Fruit fly (Drosophila melanogaster) whole organism, embryonic: ENCODE data around the gene mRpL51.
A peak's percentile ranks its signal among the peaks of the same experiment; 100 is the strongest.

Experiments used
- Adf1 ChIP-seq: fragments of 200-800 bp; sonication (Bioruptor generic); IDR thresholded peaks from 2 replicates; pipeline ENCODE4 v1.3.6; 2022; ENCODE audit warnings: missing biosample characterization, missing genetic modification characterization
- CG10147 ChIP-seq: fragments of 200-800 bp; sonication (Bioruptor generic); optimal IDR thresholded peaks from 2 replicates; lab custom pipeline; 2019; ENCODE audit warnings: missing biosample characterization, mild to moderate bottlenecking, missing genetic modification characterization, moderate library complexity
- CG10209 ChIP-seq: fragments of 200-800 bp; sonication (Bioruptor generic); optimal IDR thresholded peaks from 3 replicates; lab custom pipeline; 2017; ENCODE audit warnings: missing biosample characterization, mild to moderate bottlenecking, missing genetic modification characterization, missing genetic modification reagents
- CG11247 ChIP-seq: fragments of 200-800 bp; sonication (Bioruptor generic); IDR thresholded peaks from 2 replicates; pipeline ENCODE4 v1.3.6; 2022; ENCODE audit warnings: missing biosample characterization, missing genetic modification characterization
- CG12769 ChIP-seq: fragments of 200-800 bp; sonication (Bioruptor generic); optimal IDR thresholded peaks from 2 replicates; lab custom pipeline; 2019; ENCODE audit warnings: missing biosample characterization, mild to moderate bottlenecking, missing genetic modification characterization, moderate library complexity
- CG13123 ChIP-seq: fragments of 200-800 bp; sonication (Bioruptor generic); optimal IDR thresholded peaks from 2 replicates; lab custom pipeline; 2016; ENCODE audit warnings: missing biosample characterization, missing genetic modification characterization
- CG17912 ChIP-seq: fragments of 200-800 bp; sonication (Bioruptor generic); optimal IDR thresholded peaks from 2 replicates; lab custom pipeline; 2018; ENCODE audit warnings: missing biosample characterization, mild to moderate bottlenecking, missing genetic modification characterization
- CG18599 ChIP-seq: fragments of 200-800 bp; sonication (Bioruptor generic); optimal IDR thresholded peaks from 3 replicates; lab custom pipeline; 2017; ENCODE audit warnings: missing biosample characterization, missing genetic modification characterization, mild to moderate bottlenecking, moderate library complexity, missing genetic modification reagents
- CG32532 ChIP-seq: fragments of 200-800 bp; sonication (Bioruptor generic); IDR thresholded peaks from 2 replicates; pipeline ENCODE4 v1.3.6; 2022; ENCODE audit warnings: missing biosample characterization, missing genetic modification characterization
- CG3838 ChIP-seq: fragments of 200-800 bp; sonication (Bioruptor generic); optimal IDR thresholded peaks from 3 replicates; lab custom pipeline; 2016; ENCODE audit warnings: missing biosample characterization, missing genetic modification characterization
- CG3995 ChIP-seq: fragments of 200-800 bp; sonication (Bioruptor generic); optimal IDR thresholded peaks from 3 replicates; lab custom pipeline; 2016; ENCODE audit warnings: missing biosample characterization, missing genetic modification characterization
- CG4854 ChIP-seq: fragments of 200-800 bp; sonication (Bioruptor generic); optimal IDR thresholded peaks from 2 replicates; lab custom pipeline; 2016; ENCODE audit warnings: missing biosample characterization, missing genetic modification characterization, inconsistent platforms
- CG9876 ChIP-seq: fragments of 200-800 bp; sonication (Bioruptor generic); optimal IDR thresholded peaks from 2 replicates; lab custom pipeline; 2016; ENCODE audit warnings: missing biosample characterization, missing genetic modification characterization
- CrebB ChIP-seq: fragments of 200-800 bp; sonication (Bioruptor generic); optimal IDR thresholded peaks from 3 replicates; lab custom pipeline; 2018; ENCODE audit warnings: missing biosample characterization, mild to moderate bottlenecking, missing genetic modification characterization
- D19A ChIP-seq: fragments of 200-800 bp; optimal IDR thresholded peaks from 3 replicates; lab custom pipeline; 2019; ENCODE audit warnings: missing biosample characterization, mild to moderate bottlenecking, missing genetic modification characterization, moderate library complexity
- Dek ChIP-seq: fragments of 200-800 bp; sonication (Bioruptor generic); optimal IDR thresholded peaks from 3 replicates; lab custom pipeline; 2019; ENCODE audit warnings: missing biosample characterization, mild to moderate bottlenecking, missing genetic modification characterization, moderate library complexity
- Dfd ChIP-seq, 2 experiments: fragments of >200 bp; optimal IDR thresholded peaks; 2 replicates each; lab custom pipeline; 2017; ENCODE audit warnings: missing biosample characterization in 2 of 2, missing genetic modification characterization in 2 of 2
- Doc2 ChIP-seq: fragments of 200-800 bp; sonication (Bioruptor generic); IDR thresholded peaks from 2 replicates; pipeline ENCODE4 v1.3.6; 2022; ENCODE audit warnings: missing biosample characterization, missing genetic modification characterization
- Ets65A ChIP-seq: fragments of 200-800 bp; sonication (Bioruptor generic); peaks from one replicate; lab custom pipeline; 2016; ENCODE audit warnings: missing biosample characterization, missing genetic modification characterization
- Ets97D ChIP-seq: fragments of 200-800 bp; sonication (Bioruptor generic); optimal IDR thresholded peaks from 3 replicates; lab custom pipeline; 2016; ENCODE audit warnings: missing biosample characterization, missing genetic modification characterization
- Hr39 ChIP-seq: fragments of >200 bp; optimal IDR thresholded peaks from 2 replicates; lab custom pipeline; 2017
- Hr51 ChIP-seq, 2 experiments: fragments of 200-800 bp; sonication (Bioruptor generic); optimal IDR thresholded peaks; 2 replicates in 1 of 2; 3 replicates in 1 of 2; lab custom pipeline; 2016 to 2018; ENCODE audit warnings: missing biosample characterization in 2 of 2, missing genetic modification characterization in 2 of 2, mild to moderate bottlenecking in 1 of 2, moderate library complexity in 1 of 2
- Hsf ChIP-seq: fragments of 200-800 bp; sonication (Bioruptor generic); optimal IDR thresholded peaks from 3 replicates; lab custom pipeline; 2016; ENCODE audit warnings: missing biosample characterization, missing genetic modification characterization
- Myb ChIP-seq: fragments of 200-800 bp; sonication (Bioruptor generic); optimal IDR thresholded peaks from 2 replicates; lab custom pipeline; 2016; ENCODE audit warnings: missing biosample characterization, missing genetic modification characterization
- Nf-YC ChIP-seq: fragments of 200-800 bp; optimal IDR thresholded peaks from 3 replicates; lab custom pipeline; 2019; ENCODE audit warnings: missing biosample characterization, mild to moderate bottlenecking, missing genetic modification characterization, moderate library complexity
- Poxn ChIP-seq: fragments of 200-800 bp; sonication (Bioruptor generic); IDR thresholded peaks from 2 replicates; pipeline ENCODE4 v1.3.6; 2022; ENCODE audit warnings: missing biosample characterization, missing genetic modification characterization
- Ssrp ChIP-seq: fragments of 200-800 bp; sonication (Bioruptor generic); optimal IDR thresholded peaks from 2 replicates; lab custom pipeline; 2018; ENCODE audit warnings: missing biosample characterization, mild to moderate bottlenecking, missing genetic modification characterization, moderate library complexity
- Xbp1 ChIP-seq: fragments of 200-800 bp; sonication (Bioruptor generic); optimal IDR thresholded peaks from 3 replicates; lab custom pipeline; 2016; ENCODE audit warnings: missing biosample characterization, mild to moderate bottlenecking, missing genetic modification characterization
- Xrp1 ChIP-seq: fragments of 200-800 bp; sonication (Bioruptor generic); IDR thresholded peaks from 2 replicates; pipeline ENCODE4 v1.3.6; 2022; ENCODE audit warnings: missing biosample characterization, missing genetic modification characterization
- ap ChIP-seq: fragments of 200-800 bp; sonication (Bioruptor generic); IDR thresholded peaks from 2 replicates; pipeline ENCODE4 v1.3.6; 2022; ENCODE audit warnings: missing biosample characterization, missing genetic modification characterization
- bbx ChIP-seq: fragments of 200-800 bp; sonication (Bioruptor generic); IDR thresholded peaks from 2 replicates; pipeline ENCODE4 v1.3.6; 2022; ENCODE audit warnings: missing biosample characterization, missing genetic modification characterization; ENCODE audit not compliant: partially characterized antibody
- bigmax ChIP-seq: fragments of 200-800 bp; sonication (Bioruptor generic); optimal IDR thresholded peaks from 2 replicates; lab custom pipeline; 2018; ENCODE audit warnings: missing biosample characterization, mild to moderate bottlenecking, missing genetic modification characterization
- crp ChIP-seq, 2 experiments: fragments of 200-800 bp; sonication (Bioruptor generic); optimal IDR thresholded peaks; 2 replicates in 1 of 2; 3 replicates in 1 of 2; lab custom pipeline; 2017; ENCODE audit warnings: missing biosample characterization in 2 of 2, missing genetic modification characterization in 2 of 2, mild to moderate bottlenecking in 1 of 2, moderate library complexity in 1 of 2
- dimm ChIP-seq: fragments of 200-800 bp; sonication (Bioruptor generic); IDR thresholded peaks from 2 replicates; pipeline ENCODE4 v1.3.6; 2022; ENCODE audit warnings: missing biosample characterization, missing genetic modification characterization
- dysf ChIP-seq: fragments of 200-800 bp; sonication (Bioruptor generic); IDR thresholded peaks from 3 replicates; pipeline ENCODE4 v1.3.6; 2022; ENCODE audit warnings: missing biosample characterization, missing genetic modification characterization
- ems ChIP-seq: fragments of 200-800 bp; sonication (Bioruptor generic); optimal IDR thresholded peaks from 3 replicates; lab custom pipeline; 2016; ENCODE audit warnings: missing biosample characterization, missing genetic modification characterization
- gfzf ChIP-seq: fragments of 200-800 bp; sonication (Bioruptor generic); optimal IDR thresholded peaks from 2 replicates; lab custom pipeline; 2016; ENCODE audit warnings: missing biosample characterization, mild to moderate bottlenecking, missing genetic modification characterization, moderate library complexity
- insv ChIP-seq, 2 experiments: fragments of 200-800 bp; sonication (Bioruptor generic); optimal IDR thresholded peaks; 3 replicates each; lab custom pipeline; 2016 to 2018; ENCODE audit warnings: missing biosample characterization in 2 of 2, missing genetic modification characterization in 2 of 2
- lov ChIP-seq, 2 experiments: fragments of 200-800 bp in 1 of 2; fragments of >200 bp in 1 of 2; sonication (Bioruptor generic) in 1 of 2; IDR thresholded peaks in 1 of 2; optimal IDR thresholded peaks in 1 of 2; 2 replicates in 1 of 2; 3 replicates in 1 of 2; pipeline versions ENCODE4 v1.3.6 to Lab custom; 2017 to 2022; ENCODE audit warnings: missing biosample characterization in 1 of 2, missing genetic modification characterization in 1 of 2
- nau ChIP-seq: fragments of 200-800 bp; sonication (Bioruptor generic); optimal IDR thresholded peaks from 3 replicates; lab custom pipeline; 2017; ENCODE audit warnings: missing biosample characterization, mild to moderate bottlenecking, missing genetic modification characterization, missing genetic modification reagents
- p53 ChIP-seq: fragments of 200-800 bp; sonication (Bioruptor generic); optimal IDR thresholded peaks from 2 replicates; lab custom pipeline; 2016; ENCODE audit warnings: missing biosample characterization, missing genetic modification characterization
- pnt ChIP-seq: fragments of 200-800 bp; sonication (Bioruptor generic); optimal IDR thresholded peaks from 3 replicates; lab custom pipeline; 2016; ENCODE audit warnings: missing biosample characterization, missing genetic modification characterization
- pum ChIP-seq: fragments of 200-800 bp; sonication (Bioruptor generic); optimal IDR thresholded peaks from 2 replicates; lab custom pipeline; 2016; ENCODE audit warnings: missing biosample characterization, missing genetic modification characterization
- ro ChIP-seq: fragments of 200-800 bp; sonication (Bioruptor generic); IDR thresholded peaks from 2 replicates; pipeline ENCODE4 v1.3.6; 2022; ENCODE audit warnings: missing biosample characterization, missing genetic modification characterization
- schlank ChIP-seq: fragments of 200-800 bp; sonication (Bioruptor generic); optimal IDR thresholded peaks from 2 replicates; lab custom pipeline; 2018; ENCODE audit warnings: missing biosample characterization, mild to moderate bottlenecking, missing genetic modification characterization
- sisA ChIP-seq: fragments of 200-800 bp; sonication (Bioruptor generic); IDR thresholded peaks from 2 replicates; pipeline ENCODE4 v1.3.6; 2022; ENCODE audit warnings: missing biosample characterization, missing genetic modification characterization
- slp2 ChIP-seq: fragments of 200-800 bp; sonication (Bioruptor generic); optimal IDR thresholded peaks from 2 replicates; lab custom pipeline; 2016; ENCODE audit warnings: missing biosample characterization, missing genetic modification characterization
- tin ChIP-seq: fragments of 200-800 bp; sonication (Bioruptor generic); optimal IDR thresholded peaks from 3 replicates; lab custom pipeline; 2016; ENCODE audit warnings: missing biosample characterization, missing genetic modification characterization
- tll ChIP-seq, 2 experiments: fragments of 200-800 bp in 1 of 2; fragments of >200 bp in 1 of 2; sonication (Bioruptor generic) in 1 of 2; optimal IDR thresholded peaks; 2 replicates each; lab custom pipeline; 2017 to 2019; ENCODE audit warnings: missing biosample characterization in 2 of 2, missing genetic modification characterization in 2 of 2, mild to moderate bottlenecking in 1 of 2, moderate library complexity in 1 of 2
- tup ChIP-seq: fragments of 200-800 bp; sonication (Bioruptor generic); optimal IDR thresholded peaks from 2 replicates; lab custom pipeline; 2016; ENCODE audit warnings: missing biosample characterization, mild to moderate bottlenecking, missing genetic modification characterization, moderate library complexity
- yki ChIP-seq: fragments of >200 bp; optimal IDR thresholded peaks from 3 replicates; lab custom pipeline; 2018

The mRpL51 gene

DNA sequence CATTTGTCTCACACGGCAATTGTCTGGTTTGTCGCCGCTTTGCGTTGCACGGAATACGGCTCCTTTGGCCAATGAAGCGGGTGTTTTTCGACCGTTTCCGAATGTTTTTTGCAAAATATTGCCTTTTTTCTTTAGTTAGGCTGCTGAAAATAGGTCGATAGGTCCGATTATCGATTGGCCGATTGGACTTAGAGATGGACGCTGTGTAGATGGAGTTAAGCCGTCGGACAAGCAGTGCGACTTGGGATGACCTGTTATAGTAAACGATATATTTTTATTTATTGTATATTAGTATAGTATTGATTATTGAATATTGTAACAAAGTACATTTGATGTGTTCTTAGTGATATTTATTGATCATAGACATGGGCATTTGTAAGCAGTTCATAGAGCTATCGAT, 11.1 kb upstream of the mRpL51 start, which contains the start of the genes lmgA and lmgB (continued):
- TF ChIP-seq Xbp1 (GFP tag; lab: Kevin White, UChicago) (peak; percentile 72), bigmax (GFP tag; lab: Kevin White, UChicago) (no peak), Hr39 (lab: Kevin White, UChicago) (no peak), gfzf (no peak), insv (GFP tag; optimal IDR thresholded peaks at IDR 0.05; lab: Kevin White, UChicago) (no peak), Doc2 (GFP tag; lab: Robert Waterston, UW) (no peak), Ssrp (tag; lab: Kevin White, UChicago) (no peak), dimm (GFP tag; lab: Robert Waterston, UW) (no peak), ro (GFP tag; lab: Robert Waterston, UW) (no peak), CG18599 (GFP tag; lab: Kevin White, UChicago) (no peak), tin (peak; percentile 64), Dek (tag; lab: Kevin White, UChicago) (peak; percentile 41), Nf-YC (tag; lab: Kevin White, UChicago) (no peak), CG12769 (no peak), nau (GFP tag; lab: Kevin White, UChicago) (no peak), schlank (tag; lab: Kevin White, UChicago) (no peak), Adf1 (GFP tag; lab: Robert Waterston, UW) (no peak), bbx (GFP tag; lab: Robert Waterston, UW) (peak; percentile 82), CG3838 (GFP tag; lab: Kevin White, UChicago) (no peak), Dfd (GFP tag; optimal IDR thresholded peaks at IDR 0.05; lab: Kevin White, UChicago) (peak in 1 of 2 experiments; percentile 4), Myb (GFP tag; lab: Kevin White, UChicago) (peak; percentile 11), yki (lab: Kevin White, UChicago) (no peak), CG9876 (GFP tag; lab: Kevin White, UChicago) (no peak), p53 (GFP tag; lab: Kevin White, UChicago) (no peak), sisA (GFP tag; lab: Robert Waterston, UW) (peak; percentile 55; the same call in 1 of the 2 replicates), CG11247 (GFP tag; lab: Robert Waterston, UW) (no peak), crp (GFP tag; optimal IDR thresholded peaks at IDR 0.05; lab: Kevin White, UChicago) (peak in 1 of 2 experiments; percentile 48), CG13123 (GFP tag; lab: Kevin White, UChicago) (peak; percentile 33), Hsf (GFP tag; lab: Kevin White, UChicago) (peak; percentile 43), CG4854 (no peak), lov (optimal IDR thresholded peaks at IDR 0.05; lab: Kevin White, UChicago) (no peak), lov (GFP tag; IDR thresholded peaks at IDR 0.05; lab: Robert Waterston, UW) (no peak), pnt (GFP tag; lab: Kevin White, UChicago) (no peak), CG3995 (GFP tag; lab: Kevin White, UChicago) (peak; percentile 73), tll (GFP tag; optimal IDR thresholded peaks at IDR 0.05; lab: Kevin White, UChicago) (no peak), Ets97D (GFP tag; lab: Kevin White, UChicago) (no peak), Ets65A (GFP tag; lab: Kevin White, UChicago) (peak; percentile 66), CG10147 (GFP tag; lab: Kevin White, UChicago) (peak; percentile 8), pum (GFP tag; lab: Kevin White, UChicago) (no peak), CG10209 (GFP tag; lab: Kevin White, UChicago) (no peak), dysf (peak; percentile 17; the same call in 1 of the 3 replicates), Hr51 (GFP tag; optimal IDR thresholded peaks at IDR 0.05; lab: Kevin White, UChicago) (no peak), Poxn (no peak), Xrp1 (GFP tag; lab: Robert Waterston, UW) (peak; percentile 9; the same call in 1 of the 2 replicates), ap (GFP tag; lab: Robert Waterston, UW) (no peak), D19A (tag; lab: Kevin White, UChicago) (peak; percentile 1), slp2 (GFP tag; lab: Kevin White, UChicago) (no peak), ems (no peak), CG32532 (GFP tag; lab: Robert Waterston, UW) (peak; percentile 42; the same call in 1 of the 2 replicates), CrebB (tag; lab: Kevin White, UChicago) (no peak), tup (GFP tag; lab: Kevin White, UChicago) (peak; percentile 40), CG17912 (GFP tag; lab: Kevin White, UChicago) (no peak)
